Worm (Caenorhabditis elegans) whole organism, late embryonic: ENCODE results near the gene Y60A9.1.

Experiments used
- C38D4.7 ChIP-seq: fragments of 200-800 bp; sonication (Bioruptor generic); optimal IDR thresholded peaks from 2 replicates; lab custom pipeline; 2018; ENCODE audit warnings: mild to moderate bottlenecking, missing genetic modification characterization, moderate library complexity, missing compliant biosample characterization
- ceh-14 ChIP-seq: sonication (generic microtip); optimal IDR thresholded peaks from 2 replicates; lab custom pipeline; 2016; ENCODE audit warnings: missing genotype, missing genetic modification characterization, missing compliant biosample characterization
- ceh-22 ChIP-seq: sonication (generic microtip); optimal IDR thresholded peaks from 2 replicates; lab custom pipeline; 2017; ENCODE audit warnings: missing biosample characterization, missing genetic modification characterization
- ceh-24 ChIP-seq: sonication (generic microtip); optimal IDR thresholded peaks from 2 replicates; lab custom pipeline; 2016; ENCODE audit warnings: mild to moderate bottlenecking, missing genetic modification characterization, missing compliant biosample characterization
- dmd-4 ChIP-seq: sonication (generic microtip); optimal IDR thresholded peaks from 2 replicates; lab custom pipeline; 2016; ENCODE audit warnings: borderline replicate concordance, missing genetic modification characterization, missing compliant biosample characterization
- fkh-10 ChIP-seq: fragments of 150-350 bp; optimal IDR thresholded peaks from 2 replicates; lab custom pipeline; 2014; ENCODE audit warnings: missing biosample characterization, missing genetic modification reagents, missing genetic modification characterization
- hlh-15 ChIP-seq: sonication (generic microtip); optimal IDR thresholded peaks from 2 replicates; lab custom pipeline; 2016; ENCODE audit warnings: missing genetic modification characterization, missing compliant biosample characterization
- hlh-30 ChIP-seq: sonication (generic microtip); optimal IDR thresholded peaks from 2 replicates; lab custom pipeline; 2017; ENCODE audit warnings: antibody characterized with exemption, missing genetic modification characterization, missing compliant biosample characterization; ENCODE audit not compliant: insufficient read depth
- hlh-8 ChIP-seq: sonication (generic microtip); optimal IDR thresholded peaks from 2 replicates; lab custom pipeline; 2016; ENCODE audit warnings: missing genotype, missing genetic modification characterization, missing compliant biosample characterization
- nhr-11 ChIP-seq: fragments of 150-350 bp; optimal IDR thresholded peaks from 2 replicates; lab custom pipeline; 2014; ENCODE audit warnings: missing biosample characterization, missing genetic modification characterization

- TF ChIP-seq nhr-11 (tag; lab: Kevin White, UChicago) (no peak), hlh-8 (tag; lab: Kevin White, UChicago) (no peak), C38D4.7 (GFP tag; lab: Kevin White, UChicago) (no peak), hlh-15 (tag; lab: Kevin White, UChicago) (no peak), ceh-24 (tag; lab: Kevin White, UChicago) (no peak), ceh-14 (no peak), ceh-22 (tag; lab: Kevin White, UChicago) (no peak), dmd-4 (tag; lab: Kevin White, UChicago) (no peak), hlh-30 (tag; lab: Kevin White, UChicago) (no peak), fkh-10 (GFP tag; lab: Kevin White, UChicago) (no peak)
Observed at ce11 chrX:14424673-14425072, 29.5 kb upstream of the Y60A9.1 start, which contains the start of gene F23D12.11.
